Worm (Caenorhabditis elegans) whole organism, L3 larva: ENCODE data around the gene nipi-3.

Experiments
- ZK546.5 ChIP-seq: sonication (generic microtip); optimal IDR thresholded peaks from 2 replicates; lab custom pipeline; 2017; ENCODE audit warnings: missing biosample characterization, missing genetic modification characterization
- aly-2 ChIP-seq: fragments of 150-350 bp; optimal IDR thresholded peaks from 2 replicates; lab custom pipeline; 2014; ENCODE audit warnings: missing biosample characterization, missing genetic modification characterization
- ceh-16 ChIP-seq: sonication (generic microtip); optimal IDR thresholded peaks from 2 replicates; lab custom pipeline; 2017; ENCODE audit warnings: missing biosample characterization, missing genetic modification characterization
- ceh-82 ChIP-seq: fragments of 150-350 bp; optimal IDR thresholded peaks from 2 replicates; lab custom pipeline; 2014; ENCODE audit warnings: missing biosample characterization, missing genetic modification characterization
- egl-27 ChIP-seq: sonication (generic microtip); optimal IDR thresholded peaks from 4 replicates; lab custom pipeline; 2017; ENCODE audit warnings: missing biosample characterization, missing genetic modification reagents, missing genetic modification characterization
- egl-5 ChIP-seq: fragments of 150-350 bp; optimal IDR thresholded peaks from 2 replicates; lab custom pipeline; 2017; ENCODE audit warnings: missing biosample characterization, missing genetic modification reagents, missing genetic modification characterization, inconsistent platforms
- elt-2 ChIP-seq: sonication (generic microtip); optimal IDR thresholded peaks from 2 replicates; lab custom pipeline; 2016; ENCODE audit warnings: missing genetic modification reagents, mild to moderate bottlenecking, missing genetic modification characterization, missing compliant biosample characterization
- fkh-10 ChIP-seq: sonication (generic microtip); optimal IDR thresholded peaks from 2 replicates; lab custom pipeline; 2017; ENCODE audit warnings: missing biosample characterization, missing genetic modification reagents, missing genetic modification characterization
- fkh-2 ChIP-seq: fragments of 150-350 bp; optimal IDR thresholded peaks from 2 replicates; lab custom pipeline; 2014; ENCODE audit warnings: missing biosample characterization, missing genetic modification reagents, missing genetic modification characterization
- hmg-11 ChIP-seq: sonication (generic microtip); optimal IDR thresholded peaks from 2 replicates; lab custom pipeline; 2016; ENCODE audit warnings: missing genetic modification characterization, missing compliant biosample characterization
- jun-1 ChIP-seq: fragments of 150-350 bp; optimal IDR thresholded peaks from 2 replicates; lab custom pipeline; 2014; ENCODE audit warnings: missing biosample characterization, missing genetic modification reagents, missing genetic modification characterization
- lin-15B ChIP-seq: fragments of 150-350 bp; optimal IDR thresholded peaks from 2 replicates; lab custom pipeline; 2014; ENCODE audit warnings: missing biosample characterization, missing genetic modification characterization
- lin-39 ChIP-seq: fragments of 150-350 bp; optimal IDR thresholded peaks from 2 replicates; lab custom pipeline; 2018; ENCODE audit warnings: missing biosample characterization, missing genetic modification reagents, missing genetic modification characterization
- lsy-12 ChIP-seq: sonication (generic microtip); optimal IDR thresholded peaks from 2 replicates; lab custom pipeline; 2016; ENCODE audit warnings: mild to moderate bottlenecking, missing genetic modification characterization, missing compliant biosample characterization
- mml-1 ChIP-seq: fragments of 150-350 bp; sonication (generic microtip); optimal IDR thresholded peaks from 3 replicates; lab custom pipeline; 2014; ENCODE audit warnings: missing biosample characterization, missing genetic modification characterization
- nfya-1 ChIP-seq: sonication (generic microtip); optimal IDR thresholded peaks from 2 replicates; lab custom pipeline; 2017; ENCODE audit warnings: missing genetic modification characterization, mild to moderate bottlenecking, missing compliant biosample characterization, antibody characterized with exemption, moderate library complexity; ENCODE audit not compliant: insufficient read depth
- nhr-11 ChIP-seq: fragments of 150-350 bp; optimal IDR thresholded peaks from 2 replicates; lab custom pipeline; 2014; ENCODE audit warnings: missing biosample characterization, missing genetic modification characterization
- nhr-12 ChIP-seq: fragments of 150-350 bp; optimal IDR thresholded peaks from 2 replicates; lab custom pipeline; 2014; ENCODE audit warnings: missing biosample characterization, missing genetic modification characterization
- nhr-23 ChIP-seq: fragments of 150-350 bp; optimal IDR thresholded peaks from 2 replicates; lab custom pipeline; 2014; ENCODE audit warnings: missing biosample characterization, missing genetic modification reagents, missing genetic modification characterization
- nhr-237 ChIP-seq: fragments of 150-350 bp; optimal IDR thresholded peaks from 2 replicates; lab custom pipeline; 2014; ENCODE audit warnings: missing biosample characterization, missing genetic modification characterization
- nhr-25 ChIP-seq: sonication (generic microtip); optimal IDR thresholded peaks from 2 replicates; lab custom pipeline; 2017; ENCODE audit warnings: missing biosample characterization, missing genetic modification characterization
- nhr-28 ChIP-seq: fragments of 150-350 bp; optimal IDR thresholded peaks from 2 replicates; lab custom pipeline; 2014; ENCODE audit warnings: missing biosample characterization, missing genetic modification characterization
- nhr-43 ChIP-seq: sonication (generic microtip); optimal IDR thresholded peaks from 2 replicates; lab custom pipeline; 2016; ENCODE audit warnings: mild to moderate bottlenecking, missing genetic modification characterization, missing compliant biosample characterization; ENCODE audit not compliant: poor library complexity, severe bottlenecking
- pha-4 ChIP-seq: fragments of 150-350 bp; optimal IDR thresholded peaks from 2 replicates; lab custom pipeline; 2014; ENCODE audit warnings: missing biosample characterization, missing genetic modification reagents, missing genetic modification characterization
- pqm-1 ChIP-seq: fragments of 150-350 bp; optimal IDR thresholded peaks from 2 replicates; lab custom pipeline; 2017; ENCODE audit warnings: missing biosample characterization, missing genetic modification characterization, inconsistent platforms
- skn-1 ChIP-seq: fragments of 150-350 bp; optimal IDR thresholded peaks from 2 replicates; lab custom pipeline; 2014; ENCODE audit warnings: missing biosample characterization, missing genetic modification characterization
- snpc-4 ChIP-seq: fragments of 150-350 bp; optimal IDR thresholded peaks from 2 replicates; lab custom pipeline; 2014; ENCODE audit warnings: missing biosample characterization, missing genetic modification characterization
- unc-62 ChIP-seq: fragments of 150-350 bp; sonication (generic microtip); optimal IDR thresholded peaks from 4 replicates; lab custom pipeline; 2014; ENCODE audit warnings: missing biosample characterization, missing genetic modification reagents, missing genetic modification characterization
- zag-1 ChIP-seq: fragments of 150-350 bp; optimal IDR thresholded peaks from 2 replicates; lab custom pipeline; 2014; ENCODE audit warnings: missing biosample characterization, missing genetic modification characterization

nipi-3 gene

ce11 chrX:15617168-15617567 lies 9.4 kb downstream of the nipi-3 start:
- TF ChIP-seq pha-4 (tag; lab: Kevin White, UChicago) (peak; percentile 54), nfya-1 (peak; percentile 38), elt-2 (tag; lab: Kevin White, UChicago) (peak; percentile 9), lin-39 (tag; lab: Kevin White, UChicago) (peak; percentile 58), ceh-16 (no peak), nhr-23 (tag; lab: Kevin White, UChicago) (no peak)

ce11 chrX:15619273-15619672 lies 11.5 kb downstream of the nipi-3 start:
- TF ChIP-seq nfya-1 (peak; percentile 2), nhr-43 (tag; lab: Kevin White, UChicago) (peak; percentile 19), elt-2 (tag; lab: Kevin White, UChicago) (peak; percentile 26), nhr-237 (tag; lab: Kevin White, UChicago) (no peak), lsy-12 (peak; percentile 16), nhr-11 (tag; lab: Kevin White, UChicago) (no peak), egl-27 (tag; lab: Kevin White, UChicago) (no peak)

- TF ChIP-seq egl-27 (tag; lab: Kevin White, UChicago) (no peak), nhr-43 (tag; lab: Kevin White, UChicago) (no peak), elt-2 (tag; lab: Kevin White, UChicago) (peak; percentile 18), lin-15B (no peak), fkh-10 (no peak), jun-1 (tag; lab: Kevin White, UChicago) (no peak)
Observed at ce11 chrX:15620200-15620599, 12.4 kb downstream of the nipi-3 start, which contains the start of gene K09E9.1. K09E9.1 (plus strand) TSS chrX:15620500.

ce11 chrX:15621001-15621400 lies 13.2 kb downstream of the nipi-3 start:
- no peak for TF ChIP-seq ZK546.5 (tag; lab: Kevin White, UChicago)
- no peak for TF ChIP-seq nhr-43 (tag; lab: Kevin White, UChicago)
- no peak for TF ChIP-seq egl-27 (tag; lab: Kevin White, UChicago)

- peak; percentile 46 for TF ChIP-seq pqm-1 (tag; lab: Kevin White, UChicago)
- TF ChIP-seq elt-2 (tag; lab: Kevin White, UChicago) = peak; percentile 65
- TF ChIP-seq nfya-1 = no peak
- no peak for TF ChIP-seq mml-1 (tag; lab: Kevin White, UChicago)
- no peak for TF ChIP-seq hmg-11 (tag; lab: Kevin White, UChicago)
- TF ChIP-seq aly-2 = no peak
Observed at ce11 chrX:15622041-15622440, 14.3 kb downstream of the nipi-3 start.

ce11 chrX:15626119-15626850 lies 18.5 kb downstream of the nipi-3 start:
- TF ChIP-seq unc-62 (GFP tag; lab: Kevin White, UChicago) = peak; percentile 48
- peak; percentile 12 for TF ChIP-seq nhr-43 (tag; lab: Kevin White, UChicago)
- peak; percentile 38 for TF ChIP-seq nhr-23 (tag; lab: Kevin White, UChicago)
- no peak for TF ChIP-seq skn-1
- peak; percentile 36 for TF ChIP-seq nhr-25 (tag; lab: Kevin White, UChicago)

- TF ChIP-seq nhr-12 = no peak
- TF ChIP-seq snpc-4 = no peak
- TF ChIP-seq nhr-28 (tag; lab: Kevin White, UChicago) = no peak
- peak; percentile 36 for TF ChIP-seq lin-39 (tag; lab: Kevin White, UChicago)
- TF ChIP-seq egl-5 = no peak
- TF ChIP-seq ceh-82 (tag; lab: Kevin White, UChicago) = no peak
- TF ChIP-seq fkh-2 (tag; lab: Kevin White, UChicago) = no peak
- TF ChIP-seq zag-1 (tag; lab: Kevin White, UChicago) = no peak
Observed at ce11 chrX:15627814-15628213, 20.0 kb downstream of the nipi-3 start.
